Fruit fly (Drosophila melanogaster) whole organism, prepupa: ENCODE results near the gene CG13458.

Source experiments
- Blimp-1 ChIP-seq: fragments of 200-800 bp; sonication (Bioruptor generic); optimal IDR thresholded peaks from 3 replicates; lab custom pipeline; 2017; ENCODE audit warnings: missing biosample characterization, missing genetic modification characterization, mild to moderate bottlenecking, moderate library complexity, missing genetic modification reagents
- CG11294 ChIP-seq: fragments of 200-800 bp; sonication (Bioruptor generic); IDR thresholded peaks from 2 replicates; pipeline ENCODE4 v1.3.6; 2022; ENCODE audit warnings: missing biosample characterization, missing genetic modification characterization
- CG11902 ChIP-seq: fragments of 200-800 bp; sonication (Bioruptor generic); optimal IDR thresholded peaks from 3 replicates; lab custom pipeline; 2016; ENCODE audit warnings: missing biosample characterization, missing genetic modification characterization
- CG1621 ChIP-seq: fragments of 200-800 bp; sonication (Bioruptor generic); optimal IDR thresholded peaks from 3 replicates; lab custom pipeline; 2018; ENCODE audit warnings: missing biosample characterization, mild to moderate bottlenecking, missing genetic modification characterization
- CG16779 ChIP-seq: fragments of 200-800 bp; sonication (Bioruptor generic); optimal IDR thresholded peaks from 3 replicates; lab custom pipeline; 2017; ENCODE audit warnings: missing biosample characterization, mild to moderate bottlenecking, missing genetic modification characterization
- CG31627 ChIP-seq: fragments of 200-800 bp; sonication (Bioruptor generic); optimal IDR thresholded peaks from 3 replicates; lab custom pipeline; 2016; ENCODE audit warnings: missing biosample characterization, missing genetic modification characterization
- CG34406 ChIP-seq: fragments of 200-800 bp; sonication (Bioruptor generic); optimal IDR thresholded peaks from 3 replicates; lab custom pipeline; 2016; ENCODE audit warnings: missing biosample characterization, missing genetic modification characterization
- CG3919 ChIP-seq: fragments of 200-800 bp; sonication (Bioruptor generic); optimal IDR thresholded peaks from 3 replicates; lab custom pipeline; 2016; ENCODE audit warnings: missing biosample characterization, missing genetic modification characterization
- CG4318 ChIP-seq: fragments of 200-800 bp; sonication (Bioruptor generic); optimal IDR thresholded peaks from 3 replicates; lab custom pipeline; 2017; ENCODE audit warnings: missing biosample characterization, mild to moderate bottlenecking, missing genetic modification characterization
- CG6163 ChIP-seq: fragments of 200-800 bp; sonication (Bioruptor generic); IDR thresholded peaks from 3 replicates; pipeline ENCODE4 v1.3.6; 2022; ENCODE audit warnings: missing biosample characterization, missing genetic modification characterization
- CG6276 ChIP-seq: fragments of 200-800 bp; sonication (Bioruptor generic); optimal IDR thresholded peaks from 2 replicates; lab custom pipeline; 2017; ENCODE audit warnings: missing biosample characterization, mild to moderate bottlenecking, missing genetic modification characterization
- CG8119 ChIP-seq: fragments of 200-800 bp; sonication (Bioruptor generic); IDR thresholded peaks from 3 replicates; pipeline ENCODE4 v1.3.6; 2022; ENCODE audit warnings: missing biosample characterization, missing genetic modification characterization
- CG8319 ChIP-seq: fragments of 200-800 bp; sonication (Bioruptor generic); optimal IDR thresholded peaks from 3 replicates; lab custom pipeline; 2016; ENCODE audit warnings: missing biosample characterization, missing genetic modification characterization
- CG8632 ChIP-seq: fragments of 200-800 bp; sonication (Bioruptor generic); optimal IDR thresholded peaks from 3 replicates; lab custom pipeline; 2016; ENCODE audit warnings: missing biosample characterization, missing genetic modification characterization
- CG9139 ChIP-seq: fragments of 200-800 bp; sonication (Bioruptor generic); optimal IDR thresholded peaks from 3 replicates; lab custom pipeline; 2017; ENCODE audit warnings: missing biosample characterization, mild to moderate bottlenecking, missing genetic modification characterization
- Eip78C ChIP-seq: fragments of 200-800 bp; sonication (Bioruptor generic); peaks from one replicate; lab custom pipeline; 2016; ENCODE audit warnings: missing biosample characterization, missing genetic modification characterization
- Eip93F ChIP-seq: fragments of 200-800 bp; sonication (Bioruptor generic); optimal IDR thresholded peaks from 2 replicates; lab custom pipeline; 2016; ENCODE audit warnings: missing biosample characterization, mild to moderate bottlenecking, missing genetic modification characterization
- Ets96B ChIP-seq: fragments of 200-800 bp; optimal IDR thresholded peaks from 2 replicates; lab custom pipeline; 2019; ENCODE audit warnings: missing biosample characterization, mild to moderate bottlenecking, missing genetic modification characterization, moderate library complexity
- Gug ChIP-seq: fragments of 200-800 bp; sonication (Bioruptor generic); IDR thresholded peaks from 2 replicates; pipeline ENCODE4 v1.3.6; 2022; ENCODE audit warnings: missing biosample characterization, missing genetic modification characterization
- Hr4 ChIP-seq: fragments of 200-800 bp; sonication (Bioruptor generic); optimal IDR thresholded peaks from 3 replicates; lab custom pipeline; 2016; ENCODE audit warnings: missing biosample characterization, missing genetic modification characterization
- Lpt ChIP-seq: fragments of 200-800 bp; sonication (Bioruptor generic); optimal IDR thresholded peaks from 3 replicates; lab custom pipeline; 2016; ENCODE audit warnings: missing biosample characterization, missing genetic modification characterization
- Met ChIP-seq: fragments of 200-800 bp; sonication (Bioruptor generic); optimal IDR thresholded peaks from 3 replicates; lab custom pipeline; 2016; ENCODE audit warnings: missing biosample characterization, missing genetic modification characterization
- OdsH ChIP-seq: fragments of 200-800 bp; sonication (Bioruptor generic); optimal IDR thresholded peaks from 3 replicates; lab custom pipeline; 2016; ENCODE audit warnings: missing biosample characterization, missing genetic modification characterization
- Sox102F ChIP-seq: fragments of 200-800 bp; sonication (Bioruptor generic); optimal IDR thresholded peaks from 2 replicates; lab custom pipeline; 2016; ENCODE audit warnings: missing biosample characterization, mild to moderate bottlenecking, missing genetic modification characterization
- Sox14 ChIP-seq: fragments of 200-800 bp; sonication (Bioruptor generic); optimal IDR thresholded peaks from 3 replicates; lab custom pipeline; 2016; ENCODE audit warnings: missing biosample characterization, missing genetic modification characterization
- acj6 ChIP-seq: fragments of 200-800 bp; sonication (Bioruptor generic); optimal IDR thresholded peaks from 3 replicates; lab custom pipeline; 2016; ENCODE audit warnings: missing biosample characterization, missing genetic modification characterization
- cyc ChIP-seq: fragments of 200-800 bp; sonication (Bioruptor generic); optimal IDR thresholded peaks from 3 replicates; lab custom pipeline; 2016; ENCODE audit warnings: missing biosample characterization, missing genetic modification characterization
- dac ChIP-seq: fragments of 200-800 bp; sonication (Bioruptor generic); optimal IDR thresholded peaks from 2 replicates; lab custom pipeline; 2017; ENCODE audit warnings: missing biosample characterization, mild to moderate bottlenecking, missing genetic modification characterization
- esn ChIP-seq: fragments of 200-800 bp; sonication (Bioruptor generic); optimal IDR thresholded peaks from 2 replicates; lab custom pipeline; 2016; ENCODE audit warnings: missing biosample characterization, mild to moderate bottlenecking, missing genetic modification characterization, moderate library complexity
- fd85E ChIP-seq: fragments of 200-800 bp; sonication (Bioruptor generic); optimal IDR thresholded peaks from 3 replicates; lab custom pipeline; 2016; ENCODE audit warnings: missing biosample characterization, missing genetic modification characterization
- fkh ChIP-seq: fragments of 200-800 bp; sonication (Bioruptor generic); optimal IDR thresholded peaks from 3 replicates; lab custom pipeline; 2017; ENCODE audit warnings: missing biosample characterization, mild to moderate bottlenecking, missing genetic modification characterization, moderate library complexity
- net ChIP-seq: fragments of 200-800 bp; sonication (Bioruptor generic); optimal IDR thresholded peaks from 3 replicates; lab custom pipeline; 2016; ENCODE audit warnings: missing biosample characterization, missing genetic modification characterization
- pdm3 ChIP-seq: fragments of 200-800 bp; sonication (Bioruptor generic); optimal IDR thresholded peaks from 3 replicates; lab custom pipeline; 2016; ENCODE audit warnings: missing biosample characterization, missing genetic modification characterization
- spab ChIP-seq: fragments of 200-800 bp; sonication (Bioruptor generic); optimal IDR thresholded peaks from 2 replicates; lab custom pipeline; 2017; ENCODE audit warnings: missing biosample characterization, mild to moderate bottlenecking, missing genetic modification characterization, missing genetic modification reagents
- ss ChIP-seq, 2 experiments: fragments of 200-800 bp; sonication (Bioruptor generic); optimal IDR thresholded peaks; 2 replicates in 1 of 2; 3 replicates in 1 of 2; lab custom pipeline; 2017 to 2018; ENCODE audit warnings: mild to moderate bottlenecking in 2 of 2, missing biosample characterization in 2 of 2, missing genetic modification characterization in 2 of 2, moderate library complexity in 1 of 2
- svp ChIP-seq: fragments of 200-800 bp; sonication (Bioruptor generic); peaks from one replicate; lab custom pipeline; 2016; ENCODE audit warnings: missing biosample characterization, missing genetic modification characterization
- vri ChIP-seq: fragments of 200-800 bp; sonication (Bioruptor generic); optimal IDR thresholded peaks from 3 replicates; lab custom pipeline; 2016; ENCODE audit warnings: missing biosample characterization, mild to moderate bottlenecking, missing genetic modification characterization

CG13458 gene

DNA sequence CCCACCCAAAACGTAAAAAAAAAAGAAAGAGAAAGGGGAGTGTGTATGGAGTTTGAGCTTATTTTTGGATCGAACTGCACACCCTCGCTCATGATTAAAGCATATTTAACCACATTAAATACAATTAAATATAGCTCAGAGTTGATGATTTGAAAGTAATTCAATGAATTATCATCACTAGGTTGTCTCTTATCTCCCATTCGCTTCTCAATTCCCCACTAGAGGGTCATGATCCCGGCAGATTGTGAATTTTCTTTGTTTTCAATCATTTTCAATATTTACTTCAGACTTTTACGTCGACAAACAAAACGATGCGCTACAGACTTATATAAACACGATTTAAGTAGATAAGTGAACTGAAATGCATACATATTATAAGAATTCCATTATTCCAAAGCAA is 37.0 kb upstream of the CG13458 start:
- TF ChIP-seq CG6276 (GFP tag; lab: Kevin White, UChicago) (peak; percentile 51), CG8119 (GFP tag; lab: Robert Waterston, UW) (no peak), pdm3 (GFP tag; lab: Kevin White, UChicago) (no peak), ss (GFP tag; optimal IDR thresholded peaks at IDR 0.05; lab: Kevin White, UChicago) (no peak), dac (no peak), CG8319 (GFP tag; lab: Kevin White, UChicago) (no peak), fd85E (GFP tag; lab: Kevin White, UChicago) (no peak), CG34406 (GFP tag; lab: Kevin White, UChicago) (no peak), Lpt (GFP tag; lab: Kevin White, UChicago) (no peak), CG11902 (GFP tag; lab: Kevin White, UChicago) (no peak), CG11294 (GFP tag; lab: Robert Waterston, UW) (no peak), net (GFP tag; lab: Kevin White, UChicago) (no peak), CG16779 (no peak), Met (GFP tag; lab: Kevin White, UChicago) (no peak), cyc (GFP tag; lab: Kevin White, UChicago) (no peak), CG4318 (no peak), CG31627 (no peak), svp (GFP tag; lab: Kevin White, UChicago) (peak; percentile 96), Eip93F (GFP tag; lab: Kevin White, UChicago) (no peak), Ets96B (no peak), spab (GFP tag; lab: Kevin White, UChicago) (no peak), Sox14 (GFP tag; lab: Kevin White, UChicago) (peak; percentile 29), Eip78C (GFP tag; lab: Kevin White, UChicago) (peak; percentile 37), esn (GFP tag; lab: Kevin White, UChicago) (no peak), acj6 (GFP tag; lab: Kevin White, UChicago) (no peak), CG1621 (tag; lab: Kevin White, UChicago) (no peak)

dm6 chr3L:15078347-15078746 is 35.0 kb upstream of the CG13458 start, which contains the start of gene Or71a:
Gene Or71a, minus strand, starts transcription at chr3L:15078447.
- TF ChIP-seq CG3919 (GFP tag; lab: Kevin White, UChicago): no peak
- TF ChIP-seq CG9139 (GFP tag; lab: Kevin White, UChicago): no peak
- no peak for TF ChIP-seq Met (GFP tag; lab: Kevin White, UChicago)
- no peak for TF ChIP-seq vri (GFP tag; lab: Kevin White, UChicago)
- TF ChIP-seq CG8119 (GFP tag; lab: Robert Waterston, UW): no peak
- TF ChIP-seq CG8632 (GFP tag; lab: Kevin White, UChicago): no peak
- no peak for TF ChIP-seq Ets96B
- no peak for TF ChIP-seq Gug (GFP tag; lab: Robert Waterston, UW)
- no peak for TF ChIP-seq svp (GFP tag; lab: Kevin White, UChicago)
- TF ChIP-seq Blimp-1 (GFP tag; lab: Kevin White, UChicago): no peak
- TF ChIP-seq OdsH (GFP tag; lab: Kevin White, UChicago): no peak
- no peak for TF ChIP-seq fkh (GFP tag; lab: Kevin White, UChicago)
- TF ChIP-seq cyc (GFP tag; lab: Kevin White, UChicago): no peak
- no peak for TF ChIP-seq Hr4 (GFP tag; lab: Kevin White, UChicago)

DNA sequence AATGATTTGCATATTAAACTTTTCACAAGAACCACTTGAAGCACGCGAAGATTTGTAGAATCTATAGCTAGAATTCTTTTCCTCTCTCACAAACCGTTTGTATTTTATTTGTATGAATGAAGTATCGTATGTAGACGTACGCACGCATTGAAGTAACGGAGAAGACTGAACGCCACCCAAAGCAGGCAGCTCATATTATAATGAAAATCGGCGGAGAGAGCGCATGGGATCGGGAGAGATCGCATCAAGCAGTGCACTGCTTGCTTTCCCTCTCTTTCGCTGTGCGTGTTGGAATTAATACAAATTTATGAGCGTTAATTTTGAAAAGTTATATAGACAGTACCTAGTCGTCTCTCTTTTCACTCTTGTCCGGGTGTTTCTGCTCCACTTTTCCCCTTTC is 34.1 kb upstream of the CG13458 start:
- TF ChIP-seq CG6276 (GFP tag; lab: Kevin White, UChicago) (no peak), CG11902 (GFP tag; lab: Kevin White, UChicago) (no peak), CG3919 (GFP tag; lab: Kevin White, UChicago) (peak; percentile 12), CG6163 (0 out of 3 replicates have a peak, but pooled peaks have one; percentile 20), Sox102F (GFP tag; lab: Kevin White, UChicago) (no peak)
